Fruit fly (Drosophila melanogaster): Measurements from ENCODE around the gene D19A.

Gene D19A

dm6 chr3L:6188995-6189927, at the start of gene D19A, which contains the start of gene CG7386:
D19A (minus strand) TSS chr3L:6189123.
CG7386 (plus strand) TSS chr3L:6189745.
- TF ChIP-seq CG17801 (GFP tag; optimal IDR thresholded peaks at IDR 0.05; ENCODE audit: partially characterized antibody), result peak; percentile 63

dm6 chr3L:6234035-6234434, 45.1 kb upstream of the D19A start, which contains the start of gene CG42714:
CG42714 (minus strand) TSS chr3L:6234056.
- TF ChIP-seq CG17801 (GFP tag; optimal IDR thresholded peaks at IDR 0.05; ENCODE audit: partially characterized antibody), result no peak

dm6 chr3L:6233281-6233680, 44.4 kb upstream of the D19A start, which contains the start of gene BG642312:
BG642312 (minus strand) TSS chr3L:6233381.
- no peak for TF ChIP-seq CG17801 (GFP tag; optimal IDR thresholded peaks at IDR 0.05; ENCODE audit: partially characterized antibody)

- TF ChIP-seq CG17801 (GFP tag; optimal IDR thresholded peaks at IDR 0.05; ENCODE audit: partially characterized antibody), result no peak
These were observed 43.3 kb upstream of the D19A start, which contains the start of gene CG13299 for dm6 chr3L:6232261-6232660. CG13299 (minus strand) TSS chr3L:6232361.

dm6 chr3L:6220187-6220586, 31.3 kb upstream of the D19A start, which contains the start of gene CG33946:
CG33946 (plus strand) TSS chr3L:6220578.
- peak; percentile 58 for TF ChIP-seq CG17801 (GFP tag; optimal IDR thresholded peaks at IDR 0.05; ENCODE audit: partially characterized antibody)

- TF ChIP-seq CG17801 (GFP tag; optimal IDR thresholded peaks at IDR 0.05; ENCODE audit: partially characterized antibody), result no peak
These were observed 29.7 kb upstream of the D19A start for dm6 chr3L:6218517-6219155.

- TF ChIP-seq CG17801 (GFP tag; optimal IDR thresholded peaks at IDR 0.05; ENCODE audit: partially characterized antibody), result no peak
These were observed 28.9 kb upstream of the D19A start, which contains the start of gene LanA for dm6 chr3L:6217806-6218205. LanA (minus strand) TSS chr3L:6218022.

dm6 chr3L:6217212-6217611, 28.3 kb upstream of the D19A start:
- no peak for TF ChIP-seq CG17801 (GFP tag; optimal IDR thresholded peaks at IDR 0.05; ENCODE audit: partially characterized antibody)

- no peak for TF ChIP-seq CG17801 (GFP tag; optimal IDR thresholded peaks at IDR 0.05; ENCODE audit: partially characterized antibody)
These were observed 27.8 kb upstream of the D19A start for dm6 chr3L:6216787-6217078.

dm6 chr3L:6215976-6216786, 27.3 kb upstream of the D19A start:
- no peak for TF ChIP-seq CG17801 (GFP tag; optimal IDR thresholded peaks at IDR 0.05; ENCODE audit: partially characterized antibody)

- TF ChIP-seq CG17801 (GFP tag; optimal IDR thresholded peaks at IDR 0.05; ENCODE audit: partially characterized antibody), result no peak
These were observed 11.2 kb upstream of the D19A start, which contains the start of gene CG8219 for dm6 chr3L:6200173-6200572. CG8219 (plus strand) TSS chr3L:6200473.

dm6 chr3L:6193556-6194114, 4.7 kb upstream of the D19A start:
- no peak for TF ChIP-seq CG17801 (GFP tag; optimal IDR thresholded peaks at IDR 0.05; ENCODE audit: partially characterized antibody)

- peak; percentile 77 for TF ChIP-seq CG17801 (GFP tag; optimal IDR thresholded peaks at IDR 0.05; ENCODE audit: partially characterized antibody)
These were observed 4.1 kb upstream of the D19A start, which contains the start of the genes Sf3b6 and Tnpo for dm6 chr3L:6192822-6193555. Sf3b6 (minus strand) TSS chr3L:6193179. Tnpo (plus strand) TSS chr3L:6193480.

All from ovary, adult (tissue).